Fruit fly (Drosophila melanogaster): ENCODE data around the gene CG11069.

DNA sequence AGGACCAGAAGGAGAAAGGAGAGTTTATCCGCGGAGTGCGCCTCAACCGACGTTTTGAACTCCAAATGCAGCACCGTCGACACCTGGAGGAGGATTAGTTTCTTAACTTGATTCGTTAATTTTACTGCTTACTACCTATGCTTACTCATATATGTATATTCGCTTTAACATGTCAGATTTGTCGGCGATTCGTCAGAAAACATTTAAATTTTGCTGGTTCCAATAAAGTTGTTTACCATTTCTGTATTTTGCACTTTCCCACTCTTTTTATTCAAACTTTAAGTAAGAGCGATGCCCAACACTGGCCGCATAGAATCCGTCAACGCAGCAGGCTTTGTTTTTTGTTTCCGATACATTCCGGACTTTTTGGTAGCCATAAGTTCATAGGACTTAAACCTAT lies 30.4 kb downstream of the CG11069 start, which contains the start of gene Trf4-2:
- TF ChIP-seq CG8478 (optimal IDR thresholded peaks at IDR 0.05) (no peak), EcR (GFP tag; optimal IDR thresholded peaks at IDR 0.05) (no peak), usp (GFP tag; optimal IDR thresholded peaks at IDR 0.05) (no peak), pan (optimal IDR thresholded peaks at IDR 0.05) (no peak), psq (optimal IDR thresholded peaks at IDR 0.05) (no peak), Dll (optimal IDR thresholded peaks at IDR 0.05) (no peak)
